Worm (Caenorhabditis elegans): ENCODE results near the gene F41G3.21.
A peak's percentile ranks its signal among the peaks of the same experiment; 100 is the strongest.

Gene F41G3.21

ce11 chrII:6713003-6713402 is 39.7 kb downstream of the F41G3.21 start:
- no peak for TF ChIP-seq crh-2 (tag; optimal IDR thresholded peaks at IDR 0.05)
- no peak for TF ChIP-seq lin-39 (tag; optimal IDR thresholded peaks at IDR 0.05)
- no peak for TF ChIP-seq mdl-1 (tag; optimal IDR thresholded peaks at IDR 0.05)
- TF ChIP-seq mbf-1 (tag; optimal IDR thresholded peaks at IDR 0.05) = no peak
- TF ChIP-seq ZK546.5 (tag; optimal IDR thresholded peaks at IDR 0.05) = no peak
- no peak for TF ChIP-seq sma-9 (GFP tag; optimal IDR thresholded peaks at IDR 0.05)
- no peak for TF ChIP-seq sma-9 (tag; optimal IDR thresholded peaks at IDR 0.05)
- TF ChIP-seq nhr-77 (tag; optimal IDR thresholded peaks at IDR 0.05) = no peak
- no peak for TF ChIP-seq sma-3 (GFP tag; optimal IDR thresholded peaks at IDR 0.05)
- no peak for TF ChIP-seq nhr-23 (tag; optimal IDR thresholded peaks at IDR 0.05)
- no peak for TF ChIP-seq alr-1 (tag; optimal IDR thresholded peaks at IDR 0.05)
- no peak for TF ChIP-seq nhr-10 (tag; optimal IDR thresholded peaks at IDR 0.05)
- TF ChIP-seq elt-3 (tag; optimal IDR thresholded peaks at IDR 0.05) = no peak
- TF ChIP-seq nhr-11 (tag; optimal IDR thresholded peaks at IDR 0.05) = no peak
- TF ChIP-seq dmd-4 (tag; optimal IDR thresholded peaks at IDR 0.05) = no peak
- no peak for TF ChIP-seq gmeb-1 (tag; optimal IDR thresholded peaks at IDR 0.05)

ce11 chrII:6712177-6712981 is 40.4 kb downstream of the F41G3.21 start, which contains the start of the genes dpy-10 and T14B4.19:
TSS of gene dpy-10 (minus strand) at chrII:6712227.
TSS of gene T14B4.19 (minus strand) at chrII:6712931.
- peak; percentile 16 for TF ChIP-seq sem-4 (tag; optimal IDR thresholded peaks at IDR 0.05)
- TF ChIP-seq ztf-4 (tag; optimal IDR thresholded peaks at IDR 0.05) = no peak
- no peak for TF ChIP-seq lin-39 (tag; optimal IDR thresholded peaks at IDR 0.05)
- TF ChIP-seq ceh-16 (tag; optimal IDR thresholded peaks at IDR 0.05) = no peak
- TF ChIP-seq nhr-23 (tag; optimal IDR thresholded peaks at IDR 0.05) = no peak
- TF ChIP-seq unc-55 (GFP tag; optimal IDR thresholded peaks at IDR 0.05) = no peak
- peak; percentile 33 for TF ChIP-seq fos-1 (tag; optimal IDR thresholded peaks at IDR 0.05)
- no peak for TF ChIP-seq lin-13 (GFP tag; optimal IDR thresholded peaks at IDR 0.05)
- TF ChIP-seq lin-11 (tag; optimal IDR thresholded peaks at IDR 0.05) = no peak
- no peak for TF ChIP-seq C34F6.9 (tag; optimal IDR thresholded peaks at IDR 0.05)
- TF ChIP-seq nhr-10 (tag; optimal IDR thresholded peaks at IDR 0.05) = no peak
- peak; percentile 84 for TF ChIP-seq sma-9 (GFP tag; optimal IDR thresholded peaks at IDR 0.05)
- TF ChIP-seq sma-9 (tag; optimal IDR thresholded peaks at IDR 0.05) = no peak
- TF ChIP-seq nhr-237 (tag; optimal IDR thresholded peaks at IDR 0.05) = no peak
- peak; percentile 42 for TF ChIP-seq elt-1 (tag; optimal IDR thresholded peaks at IDR 0.05)
- TF ChIP-seq nhr-25 (tag; optimal IDR thresholded peaks at IDR 0.05) = no peak
- no peak for TF ChIP-seq nhr-77 (tag; optimal IDR thresholded peaks at IDR 0.05)
- no peak for TF ChIP-seq gmeb-1 (tag; optimal IDR thresholded peaks at IDR 0.05)
- no peak for TF ChIP-seq snpc-4 (tag; optimal IDR thresholded peaks at IDR 0.05)
- no peak for TF ChIP-seq nhr-11 (tag; optimal IDR thresholded peaks at IDR 0.05)
- TF ChIP-seq aly-2 (tag; optimal IDR thresholded peaks at IDR 0.05) = no peak
- no peak for TF ChIP-seq ama-1 (optimal IDR thresholded peaks at IDR 0.05)
- TF ChIP-seq unc-39 (tag; optimal IDR thresholded peaks at IDR 0.05) = no peak
- TF ChIP-seq mdl-1 (tag; optimal IDR thresholded peaks at IDR 0.05) = no peak
- TF ChIP-seq dmd-4 (tag; optimal IDR thresholded peaks at IDR 0.05) = no peak
- TF ChIP-seq ceh-82 (tag; optimal IDR thresholded peaks at IDR 0.05) = no peak
- no peak for TF ChIP-seq R02D3.7 (tag; optimal IDR thresholded peaks at IDR 0.05)
- TF ChIP-seq alr-1 (tag; optimal IDR thresholded peaks at IDR 0.05) = no peak
- no peak for TF ChIP-seq Y55F3AM.14 (GFP tag; optimal IDR thresholded peaks at IDR 0.05)
- TF ChIP-seq skn-1 (tag; optimal IDR thresholded peaks at IDR 0.05) = no peak
- TF ChIP-seq F13H6.1 (tag; optimal IDR thresholded peaks at IDR 0.05) = no peak
- no peak for TF ChIP-seq ztf-1 (GFP tag; conservative IDR thresholded peaks at IDR 0.05)
- no peak for TF ChIP-seq nhr-12 (tag; optimal IDR thresholded peaks at IDR 0.05)
- TF ChIP-seq mbf-1 (tag; optimal IDR thresholded peaks at IDR 0.05) = no peak
- TF ChIP-seq crh-2 (tag; optimal IDR thresholded peaks at IDR 0.05) = no peak
- no peak for TF ChIP-seq mab-5 (tag; optimal IDR thresholded peaks at IDR 0.05)
- TF ChIP-seq unc-62 (GFP tag; optimal IDR thresholded peaks at IDR 0.05) = no peak
- TF ChIP-seq ZK546.5 (tag; optimal IDR thresholded peaks at IDR 0.05) = no peak
- peak; percentile 92 for TF ChIP-seq nhr-21 (tag; optimal IDR thresholded peaks at IDR 0.05)
- no peak for TF ChIP-seq peb-1 (tag; optimal IDR thresholded peaks at IDR 0.05)
- TF ChIP-seq zag-1 (tag; optimal IDR thresholded peaks at IDR 0.05) = no peak
- TF ChIP-seq nhr-6 (tag; optimal IDR thresholded peaks at IDR 0.05) = no peak
- peak; percentile 92 for TF ChIP-seq blmp-1 (tag; optimal IDR thresholded peaks at IDR 0.05; ENCODE audit: insufficient read depth)
- no peak for TF ChIP-seq nhr-129 (tag; optimal IDR thresholded peaks at IDR 0.05)
- no peak for TF ChIP-seq ztf-11 (tag; optimal IDR thresholded peaks at IDR 0.05)
- TF ChIP-seq elt-3 (tag; optimal IDR thresholded peaks at IDR 0.05) = no peak
- peak; percentile 51 for TF ChIP-seq sma-3 (GFP tag; optimal IDR thresholded peaks at IDR 0.05)
- TF ChIP-seq egl-27 (tag; optimal IDR thresholded peaks at IDR 0.05) = peak; percentile 9
- TF ChIP-seq lsy-2 (tag; optimal IDR thresholded peaks at IDR 0.05) = peak in 1 of 2 experiments; percentile 63
